Worm (Caenorhabditis elegans): ENCODE data around the gene srd-59.

The srd-59 gene

DNA sequence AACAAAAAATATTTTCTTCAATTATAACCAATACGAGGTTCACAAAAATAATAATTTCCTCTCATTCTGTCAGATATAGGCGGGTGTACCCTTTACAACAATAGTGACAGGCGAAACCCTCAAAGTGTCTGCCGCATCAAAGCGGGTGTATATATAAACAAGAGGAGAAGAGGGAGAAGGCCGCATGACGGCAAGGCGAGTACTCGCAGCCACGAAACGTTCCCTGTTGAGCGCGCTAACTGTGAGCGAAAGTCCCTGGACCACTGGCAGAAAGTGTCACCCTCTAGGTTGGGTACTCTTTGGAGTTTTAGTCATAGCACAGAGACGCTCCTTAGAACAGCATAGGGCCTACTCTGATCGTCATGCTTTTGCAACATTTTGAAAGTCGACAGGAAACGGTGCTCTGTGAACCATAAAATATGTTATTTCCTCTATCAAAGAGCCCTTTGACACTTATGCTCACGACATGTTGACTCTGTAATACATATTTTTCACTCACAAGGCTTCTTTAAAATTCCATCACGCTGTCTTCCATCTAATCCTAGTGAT, 5.4 kb upstream of the srd-59 start, which contains the start of gene pcrg-1 (continued):
- TF ChIP-seq pha-4 (GFP tag; IDR thresholded peaks at IDR 0.05) = peak; percentile 89
- TF ChIP-seq pha-4 (tag; optimal IDR thresholded peaks at IDR 0.05) = peak; percentile 42
- peak; percentile 55; the same call in 1 of the 2 replicates for TF ChIP-seq F44E2.7 (GFP tag; IDR thresholded peaks at IDR 0.05)
- TF ChIP-seq zip-11 (GFP tag; IDR thresholded peaks at IDR 0.05) = peak; percentile 66
- TF ChIP-seq F10B5.3 (tag; optimal IDR thresholded peaks at IDR 0.05) = peak; percentile 72
- TF ChIP-seq lim-7 (GFP tag; IDR thresholded peaks at IDR 0.05) = peak; percentile 89
- TF ChIP-seq Y48G9A.11 (GFP tag; IDR thresholded peaks at IDR 0.05) = peak; percentile 84
- TF ChIP-seq rbr-2 (tag; optimal IDR thresholded peaks at IDR 0.05) = peak; percentile 74
- TF ChIP-seq sdz-12 (GFP tag; optimal IDR thresholded peaks at IDR 0.05) = no peak
- TF ChIP-seq daf-19 (GFP tag; conservative IDR thresholded peaks at IDR 0.05) = peak; percentile 63; the same call in 1 of the 2 replicates
- TF ChIP-seq cey-2 (tag; optimal IDR thresholded peaks at IDR 0.05; ENCODE audit: borderline replicate concordance, insufficient read depth) = no peak
- TF ChIP-seq ztf-11 (tag; optimal IDR thresholded peaks at IDR 0.05) = no peak
- peak; percentile 83 for TF ChIP-seq tra-1 (GFP tag; IDR thresholded peaks at IDR 0.05)
- peak; percentile 73 for TF ChIP-seq F49E8.2 (tag; optimal IDR thresholded peaks at IDR 0.05; ENCODE audit: borderline replicate concordance)
- peak; percentile 66 for TF ChIP-seq lin-1 (GFP tag; IDR thresholded peaks at IDR 0.05)

DNA sequence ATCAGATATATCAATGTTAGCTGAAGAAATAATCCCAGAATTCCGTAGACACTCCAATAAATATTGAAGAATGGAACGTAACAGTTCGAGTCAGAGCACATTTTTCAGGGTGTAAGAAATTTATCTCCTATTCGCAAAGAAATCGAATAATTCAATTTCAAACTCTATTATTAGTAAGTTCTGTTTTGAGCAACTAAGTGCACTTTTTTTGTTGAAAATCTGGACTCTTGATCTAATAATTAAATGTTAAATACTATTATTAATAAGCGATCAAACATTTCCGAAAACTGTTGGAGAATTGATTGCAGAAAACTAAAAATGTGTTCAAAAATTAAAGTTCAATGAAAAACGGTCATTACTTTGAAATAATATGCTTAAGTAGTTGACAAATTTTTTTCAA, 2.4 kb upstream of the srd-59 start, which contains the start of gene srd-56:
Gene srd-56 (minus strand): TSS at position 101 of the 400 bp plus-strand sequence.
- TF ChIP-seq attf-4 (tag; optimal IDR thresholded peaks at IDR 0.05) = no peak
- no peak for TF ChIP-seq nhr-6 (tag; optimal IDR thresholded peaks at IDR 0.05)
- TF ChIP-seq php-3 (GFP tag; IDR thresholded peaks at IDR 0.05) = no peak
- TF ChIP-seq arid-1 (GFP tag; conservative IDR thresholded peaks at IDR 0.05) = no peak
- TF ChIP-seq mxl-3 (GFP tag; optimal IDR thresholded peaks at IDR 0.05) = no peak
- TF ChIP-seq hif-1 (tag; optimal IDR thresholded peaks at IDR 0.05) = no peak
- no peak for TF ChIP-seq ceh-62 (tag; optimal IDR thresholded peaks at IDR 0.05)
- no peak for TF ChIP-seq tra-1 (GFP tag; IDR thresholded peaks at IDR 0.05)
- TF ChIP-seq dmd-6 (GFP tag; IDR thresholded peaks at IDR 0.05) = no peak
- TF ChIP-seq aly-2 (tag; optimal IDR thresholded peaks at IDR 0.05) = no peak
- no peak for TF ChIP-seq vab-7 (GFP tag; IDR thresholded peaks at IDR 0.05)
- no peak for TF ChIP-seq spr-1 (tag; optimal IDR thresholded peaks at IDR 0.05)
- TF ChIP-seq mxl-2 (GFP tag; conservative IDR thresholded peaks at IDR 0.05) = no peak
- no peak for TF ChIP-seq zip-2 (tag; optimal IDR thresholded peaks at IDR 0.05)
- TF ChIP-seq egl-43 (GFP tag; IDR thresholded peaks at IDR 0.05) = no peak

DNA sequence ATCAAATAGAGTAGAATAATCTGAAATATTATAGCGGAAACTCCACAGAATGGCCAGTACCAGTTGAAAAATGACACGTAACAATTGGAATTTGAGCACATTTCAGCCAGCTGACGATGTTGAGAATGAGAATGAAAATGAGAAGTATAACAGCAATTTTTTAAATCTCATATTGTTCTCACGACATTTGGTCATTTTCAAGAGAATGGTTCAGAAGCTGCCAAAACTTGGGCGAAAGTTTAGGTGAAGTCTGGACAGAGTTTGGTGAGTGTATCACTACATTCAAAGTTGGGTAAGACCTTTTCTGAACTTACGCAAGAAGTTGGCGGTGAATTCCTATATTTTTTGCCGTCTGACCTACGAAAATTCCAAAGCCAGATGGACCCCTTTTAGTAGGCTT, 537 bp upstream of the srd-59 start, which contains the start of gene srd-58:
Gene srd-58 (minus strand): TSS at position 101 of the 400 bp plus-strand sequence.
- no peak for TF ChIP-seq daf-19 (GFP tag; conservative IDR thresholded peaks at IDR 0.05)
- no peak for TF ChIP-seq pha-4 (GFP tag; IDR thresholded peaks at IDR 0.05)
- no peak for TF ChIP-seq pha-4 (tag; optimal IDR thresholded peaks at IDR 0.05)
- no peak for TF ChIP-seq nhr-25 (tag; optimal IDR thresholded peaks at IDR 0.05; ENCODE audit: borderline replicate concordance, insufficient read depth)
- TF ChIP-seq ztf-11 (tag; optimal IDR thresholded peaks at IDR 0.05) = no peak
- no peak for TF ChIP-seq dmd-6 (GFP tag; IDR thresholded peaks at IDR 0.05)
- TF ChIP-seq ceh-32 (tag; optimal IDR thresholded peaks at IDR 0.05; ENCODE audit: poor library complexity) = no peak
- no peak for TF ChIP-seq snpc-4 (tag; optimal IDR thresholded peaks at IDR 0.05)
- TF ChIP-seq daf-12 (tag; optimal IDR thresholded peaks at IDR 0.05) = no peak
- no peak for TF ChIP-seq F44E2.7 (GFP tag; IDR thresholded peaks at IDR 0.05)
- TF ChIP-seq tag-97 (GFP tag; IDR thresholded peaks at IDR 0.05) = no peak

DNA sequence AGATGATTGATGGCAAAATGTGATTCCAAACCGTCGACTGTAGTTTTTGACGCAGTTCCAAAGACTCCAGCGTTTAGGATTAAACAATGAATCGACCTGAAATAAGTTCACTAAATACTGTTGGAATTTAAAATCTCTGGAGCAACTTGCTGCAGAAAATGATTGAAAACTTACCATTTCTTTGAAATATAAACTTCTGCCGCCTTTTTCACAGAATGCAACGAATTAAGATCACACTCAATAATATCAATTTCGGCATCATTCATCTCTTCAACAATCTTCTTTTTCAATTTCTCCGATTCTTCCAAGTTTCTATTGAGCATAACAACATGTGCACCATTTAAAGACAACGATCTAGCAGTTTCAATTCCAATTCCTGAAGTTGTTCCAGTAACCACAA, 2.2 kb downstream of the srd-59 start:
- peak in 1 of 2 experiments; percentile 90 for TF ChIP-seq unc-62 (GFP tag; optimal IDR thresholded peaks at IDR 0.05 in 1 of 2)
- no peak for TF ChIP-seq unc-62 (tag; optimal IDR thresholded peaks at IDR 0.05)
- no peak for TF ChIP-seq fkh-10 (GFP tag; optimal IDR thresholded peaks at IDR 0.05)
- no peak for TF ChIP-seq hmg-1.1 (GFP tag; IDR thresholded peaks at IDR 0.05)
